Fruit fly (Drosophila melanogaster): Measurements from ENCODE around the gene ntc.

Gene ntc

DNA sequence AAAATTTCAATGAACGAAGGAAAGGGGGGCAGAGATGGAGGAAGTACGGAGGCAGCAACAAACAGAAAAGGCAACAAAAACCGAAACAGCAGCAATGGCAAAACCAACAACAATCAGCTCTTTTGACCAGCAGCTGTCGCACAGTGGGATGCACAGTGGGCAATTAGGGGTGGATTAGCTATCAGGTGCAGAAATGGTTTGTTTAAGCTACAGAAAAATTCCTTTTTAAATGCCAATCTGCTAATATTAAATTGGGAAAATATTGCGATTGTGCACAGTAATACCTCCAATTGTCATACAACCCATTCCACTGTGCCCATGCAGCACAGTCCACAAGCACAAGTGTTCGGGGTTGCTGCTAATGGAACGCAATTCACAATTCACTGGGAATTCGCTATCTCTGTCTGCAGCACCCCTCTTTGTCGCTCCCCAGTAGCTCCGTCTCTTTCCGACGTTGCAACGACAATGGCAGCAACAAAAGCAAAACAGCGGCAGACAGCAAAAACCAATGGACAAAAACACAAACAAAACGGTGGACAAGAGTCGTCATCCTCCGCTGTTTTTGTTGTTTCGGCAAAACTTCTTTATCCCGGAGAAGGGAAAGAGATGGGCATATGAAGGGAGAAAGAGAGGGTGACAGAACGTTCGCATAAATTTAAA lies 21.1 kb downstream of the ntc start (continued):
- peak; percentile 96 for TF ChIP-seq CG11695 (GFP tag; IDR thresholded peaks at IDR 0.05)
- TF ChIP-seq CG3847 (GFP tag; IDR thresholded peaks at IDR 0.05) = peak; percentile 87
- peak; percentile 62 for TF ChIP-seq CG6654 (GFP tag; optimal IDR thresholded peaks at IDR 0.05)
- peak; percentile 6 for TF ChIP-seq stwl (tag; optimal IDR thresholded peaks at IDR 0.05)
- peak; percentile 75 for TF ChIP-seq CG8478 (optimal IDR thresholded peaks at IDR 0.05)
- TF ChIP-seq CG4360 (GFP tag; IDR thresholded peaks at IDR 0.05) = peak; percentile 86
- TF ChIP-seq tio (GFP tag; optimal IDR thresholded peaks at IDR 0.05) = peak; percentile 93
- no peak for TF ChIP-seq cg (GFP tag; optimal IDR thresholded peaks at IDR 0.05)
- peak; percentile 94 for TF ChIP-seq Rfx (GFP tag; IDR thresholded peaks at IDR 0.05)
- TF ChIP-seq ac (GFP tag; optimal IDR thresholded peaks at IDR 0.05) = peak; percentile 94
- peak; percentile 96 for TF ChIP-seq B-H1 (GFP tag; IDR thresholded peaks at IDR 0.05)
- peak; percentile 96 for TF ChIP-seq ATbp (GFP tag; optimal IDR thresholded peaks at IDR 0.05)
- TF ChIP-seq cato (GFP tag; optimal IDR thresholded peaks at IDR 0.05; ENCODE audit: borderline replicate concordance) = peak; percentile 87
- TF ChIP-seq CkIIα-i1 (GFP tag; IDR thresholded peaks at IDR 0.05) = peak; percentile 89
- peak; percentile 94 for TF ChIP-seq slp2 (GFP tag; optimal IDR thresholded peaks at IDR 0.05)
- peak; percentile 85 for TF ChIP-seq MBD-R2 (GFP tag; IDR thresholded peaks at IDR 0.05)
- peak; percentile 95 for TF ChIP-seq CG6272 (GFP tag; IDR thresholded peaks at IDR 0.05)
- no peak for TF ChIP-seq hkb (optimal IDR thresholded peaks at IDR 0.05)
- peak; percentile 97 for TF ChIP-seq hkb (GFP tag; IDR thresholded peaks at IDR 0.05)
- peak; percentile 94 for TF ChIP-seq CG15269 (tag; optimal IDR thresholded peaks at IDR 0.05)
- no peak for TF ChIP-seq CG17912 (GFP tag; optimal IDR thresholded peaks at IDR 0.05)
- TF ChIP-seq CG31365 (tag; optimal IDR thresholded peaks at IDR 0.05) = peak; percentile 73
- peak; percentile 90 for TF ChIP-seq CG31224 (GFP tag; IDR thresholded peaks at IDR 0.05)
- peak; percentile 23; the same call in 1 of the 2 replicates for TF ChIP-seq amos (GFP tag; IDR thresholded peaks at IDR 0.05; ENCODE audit: partially characterized antibody)
- TF ChIP-seq CG7963 (GFP tag; IDR thresholded peaks at IDR 0.05; ENCODE audit: partially characterized antibody) = no peak
- TF ChIP-seq CG17385 (GFP tag; optimal IDR thresholded peaks at IDR 0.05) = peak; percentile 87
- TF ChIP-seq ssp (GFP tag; IDR thresholded peaks at IDR 0.05) = peak; percentile 89
- TF ChIP-seq Tbp (GFP tag; optimal IDR thresholded peaks at IDR 0.05) = no peak
- TF ChIP-seq PHDP (tag; optimal IDR thresholded peaks at IDR 0.05) = peak; percentile 95
- no peak for TF ChIP-seq pita (GFP tag; optimal IDR thresholded peaks at IDR 0.05)
- TF ChIP-seq Ets65A (GFP tag) = peak; percentile 99
- TF ChIP-seq caup (GFP tag; optimal IDR thresholded peaks at IDR 0.05; ENCODE audit: severe bottlenecking) = peak; percentile 81
- TF ChIP-seq CG4617 (GFP tag; optimal IDR thresholded peaks at IDR 0.05; ENCODE audit: borderline replicate concordance) = peak; percentile 88
- TF ChIP-seq gcm2 (GFP tag; optimal IDR thresholded peaks at IDR 0.05) = peak; percentile 92
- TF ChIP-seq Dp (GFP tag; optimal IDR thresholded peaks at IDR 0.05) = no peak
- peak; percentile 97 for TF ChIP-seq tgo (GFP tag; IDR thresholded peaks at IDR 0.05)
- peak; percentile 95 for TF ChIP-seq lbe (GFP tag; optimal IDR thresholded peaks at IDR 0.05)
- TF ChIP-seq jigr1 (GFP tag; IDR thresholded peaks at IDR 0.05) = peak; percentile 96
- no peak for TF ChIP-seq B-H2 (GFP tag; optimal IDR thresholded peaks at IDR 0.05)
- peak; percentile 96 for TF ChIP-seq HLH3B (GFP tag; IDR thresholded peaks at IDR 0.05)
- peak in 1 of 2 experiments; percentile 25 for TF ChIP-seq crp (GFP tag; optimal IDR thresholded peaks at IDR 0.05)
- peak; percentile 94 for TF ChIP-seq dmrt99B (tag; optimal IDR thresholded peaks at IDR 0.05)
- peak; percentile 94 for TF ChIP-seq CG14667 (GFP tag; IDR thresholded peaks at IDR 0.05)
- TF ChIP-seq CoRest (tag; optimal IDR thresholded peaks at IDR 0.05) = peak; percentile 88
- peak; percentile 89 for TF ChIP-seq CG12155 (GFP tag; optimal IDR thresholded peaks at IDR 0.05)
- TF ChIP-seq pho (GFP tag; optimal IDR thresholded peaks at IDR 0.05) = peak; percentile 90
- TF ChIP-seq CG15514 (GFP tag; optimal IDR thresholded peaks at IDR 0.05) = peak; percentile 60
- TF ChIP-seq Dbx (GFP tag; IDR thresholded peaks at IDR 0.05) = peak; percentile 90
- no peak for TF ChIP-seq Dref (GFP tag; IDR thresholded peaks at IDR 0.05)
- TF ChIP-seq exex (tag; optimal IDR thresholded peaks at IDR 0.05) = peak; percentile 19
